Worm (Caenorhabditis elegans) whole organism, L2 larva: ENCODE results near the gene smvt-1.

Experiments
- R02D3.7 ChIP-seq: fragments of 150-350 bp; optimal IDR thresholded peaks from 2 replicates; lab custom pipeline; 2014; ENCODE audit warnings: missing biosample characterization, missing genetic modification characterization
- blmp-1 ChIP-seq: sonication (generic microtip); optimal IDR thresholded peaks from 2 replicates; lab custom pipeline; 2017; ENCODE audit warnings: missing genetic modification characterization, mild to moderate bottlenecking, missing compliant biosample characterization, antibody characterized with exemption, moderate library complexity; ENCODE audit not compliant: insufficient read depth
- lsy-2 ChIP-seq, 2 experiments: fragments of 150-350 bp in 1 of 2; sonication (generic microtip) in 1 of 2; optimal IDR thresholded peaks; 2 replicates each; lab custom pipeline; 2014 to 2017; ENCODE audit warnings: missing biosample characterization in 2 of 2, missing genetic modification characterization in 2 of 2
- nhr-10 ChIP-seq: sonication (generic microtip); optimal IDR thresholded peaks from 2 replicates; lab custom pipeline; 2017; ENCODE audit warnings: missing biosample characterization, missing genetic modification characterization
- nhr-11 ChIP-seq: fragments of 150-350 bp; optimal IDR thresholded peaks from 2 replicates; lab custom pipeline; 2014; ENCODE audit warnings: missing biosample characterization, missing genetic modification characterization
- nhr-12 ChIP-seq: fragments of 150-350 bp; optimal IDR thresholded peaks from 2 replicates; lab custom pipeline; 2014; ENCODE audit warnings: missing biosample characterization, missing genetic modification characterization
- nhr-237 ChIP-seq: fragments of 150-350 bp; optimal IDR thresholded peaks from 2 replicates; lab custom pipeline; 2014; ENCODE audit warnings: missing biosample characterization, missing genetic modification characterization
- nhr-25 ChIP-seq: fragments of 150-350 bp; sonication (generic microtip); optimal IDR thresholded peaks from 3 replicates; lab custom pipeline; 2014; ENCODE audit warnings: missing biosample characterization, missing genetic modification characterization

DNA sequence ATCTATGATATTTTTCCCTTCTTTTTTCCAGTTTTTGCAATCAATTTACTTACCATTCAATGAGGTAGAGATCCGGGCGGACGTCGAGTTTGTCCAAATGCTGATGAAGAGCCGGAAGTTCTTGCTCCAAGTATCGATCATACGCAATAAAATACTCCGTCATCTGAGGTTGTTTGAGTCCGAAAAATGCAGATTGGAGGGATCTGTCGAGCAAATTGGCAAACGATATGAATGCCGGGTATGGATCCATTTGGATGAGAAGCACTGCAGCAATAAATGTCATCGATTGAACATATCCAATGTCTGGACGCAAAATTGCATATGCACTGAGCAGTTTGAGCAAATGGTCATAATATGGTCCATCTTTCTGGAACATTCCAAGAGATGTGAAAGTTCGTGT, 21.6 kb downstream of the smvt-1 start:
- TF ChIP-seq lsy-2 (tag; optimal IDR thresholded peaks at IDR 0.05; lab: Kevin White, UChicago) (no peak), blmp-1 (no peak), nhr-237 (tag; lab: Kevin White, UChicago) (no peak), nhr-12 (tag; lab: Kevin White, UChicago) (no peak), nhr-11 (no peak), nhr-25 (tag; lab: Kevin White, UChicago) (no peak), nhr-10 (no peak), R02D3.7 (tag; lab: Kevin White, UChicago) (no peak)
